Worm (Caenorhabditis elegans) whole organism, L2 larva: ENCODE measurements around the gene fbxa-158.

Experiments
- C34F6.9 ChIP-seq: fragments of 150-350 bp; optimal IDR thresholded peaks from 2 replicates; lab custom pipeline; 2014; ENCODE audit warnings: missing biosample characterization, missing genetic modification characterization
- F13H6.1 ChIP-seq: sonication (generic microtip); optimal IDR thresholded peaks from 2 replicates; lab custom pipeline; 2016; ENCODE audit warnings: missing genetic modification characterization, missing compliant biosample characterization
- R02D3.7 ChIP-seq: fragments of 150-350 bp; optimal IDR thresholded peaks from 2 replicates; lab custom pipeline; 2014; ENCODE audit warnings: missing biosample characterization, missing genetic modification characterization
- Y55F3AM.14 ChIP-seq: fragments of 200-800 bp; sonication (Bioruptor generic); optimal IDR thresholded peaks from 2 replicates; lab custom pipeline; 2018; ENCODE audit warnings: mild to moderate bottlenecking, missing genetic modification characterization, missing compliant biosample characterization
- ZK546.5 ChIP-seq: sonication (generic microtip); optimal IDR thresholded peaks from 2 replicates; lab custom pipeline; 2017; ENCODE audit warnings: missing biosample characterization, missing genetic modification characterization
- aly-2 ChIP-seq: fragments of 150-350 bp; optimal IDR thresholded peaks from 2 replicates; lab custom pipeline; 2014; ENCODE audit warnings: missing biosample characterization, missing genetic modification characterization
- blmp-1 ChIP-seq: sonication (generic microtip); optimal IDR thresholded peaks from 2 replicates; lab custom pipeline; 2017; ENCODE audit warnings: missing genetic modification characterization, mild to moderate bottlenecking, missing compliant biosample characterization, antibody characterized with exemption, moderate library complexity; ENCODE audit not compliant: insufficient read depth
- ceh-16 ChIP-seq: fragments of 150-350 bp; optimal IDR thresholded peaks from 2 replicates; lab custom pipeline; 2014; ENCODE audit warnings: missing biosample characterization, missing genetic modification characterization
- ceh-82 ChIP-seq: fragments of 150-350 bp; optimal IDR thresholded peaks from 2 replicates; lab custom pipeline; 2014; ENCODE audit warnings: missing biosample characterization, missing genetic modification characterization
- crh-2 ChIP-seq: sonication (generic microtip); optimal IDR thresholded peaks from 2 replicates; lab custom pipeline; 2017; ENCODE audit warnings: missing biosample characterization, missing genetic modification characterization
- dmd-4 ChIP-seq: sonication (generic microtip); optimal IDR thresholded peaks from 2 replicates; lab custom pipeline; 2017; ENCODE audit warnings: missing biosample characterization, missing genetic modification characterization
- elt-1 ChIP-seq: fragments of 150-350 bp; optimal IDR thresholded peaks from 2 replicates; lab custom pipeline; 2014; ENCODE audit warnings: missing biosample characterization, missing genetic modification characterization
- elt-3 ChIP-seq: sonication (generic microtip); optimal IDR thresholded peaks from 2 replicates; lab custom pipeline; 2017; ENCODE audit warnings: missing biosample characterization, missing genetic modification characterization
- fos-1 ChIP-seq: fragments of 150-350 bp; optimal IDR thresholded peaks from 2 replicates; lab custom pipeline; 2014; ENCODE audit warnings: missing biosample characterization, missing genetic modification characterization
- gmeb-1 ChIP-seq: fragments of 150-350 bp; optimal IDR thresholded peaks from 2 replicates; lab custom pipeline; 2014; ENCODE audit warnings: missing biosample characterization, missing genetic modification characterization
- lin-11 ChIP-seq: fragments of 150-350 bp; sonication (generic microtip); optimal IDR thresholded peaks from 2 replicates; lab custom pipeline; 2014; ENCODE audit warnings: missing biosample characterization, missing genetic modification characterization, inconsistent platforms, mixed read lengths
- lin-13 ChIP-seq: fragments of 150-350 bp; optimal IDR thresholded peaks from 2 replicates; lab custom pipeline; 2014; ENCODE audit warnings: missing biosample characterization, missing genetic modification reagents, missing genetic modification characterization
- lin-39 ChIP-seq: fragments of 150-350 bp; optimal IDR thresholded peaks from 2 replicates; lab custom pipeline; 2014; ENCODE audit warnings: missing biosample characterization, missing genetic modification reagents, missing genetic modification characterization
- mab-5 ChIP-seq: fragments of 150-350 bp; optimal IDR thresholded peaks from 2 replicates; lab custom pipeline; 2014; ENCODE audit warnings: missing biosample characterization, missing genetic modification characterization
- mbf-1 ChIP-seq: sonication (generic microtip); optimal IDR thresholded peaks from 2 replicates; lab custom pipeline; 2017; ENCODE audit warnings: missing biosample characterization, missing genetic modification characterization
- mdl-1 ChIP-seq, 2 experiments: fragments of 150-350 bp in 1 of 2; sonication (generic microtip) in 1 of 2; optimal IDR thresholded peaks; 2 replicates each; lab custom pipeline; 2017; ENCODE audit warnings: missing biosample characterization in 2 of 2, missing genetic modification characterization in 2 of 2
- nhr-10 ChIP-seq: sonication (generic microtip); optimal IDR thresholded peaks from 2 replicates; lab custom pipeline; 2017; ENCODE audit warnings: missing biosample characterization, missing genetic modification characterization
- nhr-12 ChIP-seq: fragments of 150-350 bp; optimal IDR thresholded peaks from 2 replicates; lab custom pipeline; 2014; ENCODE audit warnings: missing biosample characterization, missing genetic modification characterization
- nhr-21 ChIP-seq: fragments of 150-350 bp; optimal IDR thresholded peaks from 2 replicates; lab custom pipeline; 2014; ENCODE audit warnings: missing biosample characterization, missing genetic modification characterization
- nhr-23 ChIP-seq: fragments of 150-350 bp; optimal IDR thresholded peaks from 2 replicates; lab custom pipeline; 2014; ENCODE audit warnings: missing biosample characterization, missing genetic modification reagents, missing genetic modification characterization
- nhr-25 ChIP-seq: fragments of 150-350 bp; sonication (generic microtip); optimal IDR thresholded peaks from 3 replicates; lab custom pipeline; 2014; ENCODE audit warnings: missing biosample characterization, missing genetic modification characterization
- nhr-77 ChIP-seq: fragments of 150-350 bp; optimal IDR thresholded peaks from 2 replicates; lab custom pipeline; 2014; ENCODE audit warnings: missing biosample characterization, missing genetic modification characterization
- sem-4 ChIP-seq: fragments of 150-350 bp; optimal IDR thresholded peaks from 2 replicates; lab custom pipeline; 2014; ENCODE audit warnings: missing biosample characterization, missing genetic modification reagents, missing genetic modification characterization
- skn-1 ChIP-seq: sonication (generic microtip); optimal IDR thresholded peaks from 2 replicates; lab custom pipeline; 2017; ENCODE audit warnings: missing biosample characterization, missing genetic modification characterization
- sma-3 ChIP-seq: sonication (generic microtip); optimal IDR thresholded peaks from 2 replicates; lab custom pipeline; 2016; ENCODE audit warnings: missing genetic modification reagents, missing genetic modification characterization, missing compliant biosample characterization
- snpc-4 ChIP-seq: fragments of 150-350 bp; optimal IDR thresholded peaks from 2 replicates; lab custom pipeline; 2014; ENCODE audit warnings: missing biosample characterization, missing genetic modification characterization
- unc-39 ChIP-seq: fragments of 150-350 bp; optimal IDR thresholded peaks from 2 replicates; lab custom pipeline; 2014; ENCODE audit warnings: missing biosample characterization, missing genetic modification characterization
- unc-55 ChIP-seq: fragments of 150-350 bp; sonication (generic microtip); optimal IDR thresholded peaks from 3 replicates; lab custom pipeline; 2014; ENCODE audit warnings: missing biosample characterization, missing genetic modification reagents, missing genetic modification characterization
- ztf-1 ChIP-seq: fragments of 200-800 bp; sonication (Bioruptor generic); conservative IDR thresholded peaks from 2 replicates; pipeline ENCODE4 v1.3.6; 2022; ENCODE audit warnings: missing genetic modification characterization, missing compliant biosample characterization
- ztf-11 ChIP-seq: sonication (generic microtip); optimal IDR thresholded peaks from 2 replicates; lab custom pipeline; 2017; ENCODE audit warnings: missing biosample characterization, missing genetic modification characterization

Gene fbxa-158

ce11 chrII:1616382-1616781 is 4.7 kb downstream of the fbxa-158 start, which contains the start of gene fbxa-165:
TSS of gene fbxa-165 (minus strand) at chrII:1616482.
- TF ChIP-seq sma-3, result no peak
- TF ChIP-seq F13H6.1 (tag; lab: Kevin White, UChicago), result no peak
- TF ChIP-seq ztf-11 (tag; lab: Kevin White, UChicago), result no peak
- no peak for TF ChIP-seq gmeb-1 (tag; lab: Kevin White, UChicago)
- no peak for TF ChIP-seq elt-3 (tag; lab: Kevin White, UChicago)

- TF ChIP-seq ZK546.5 (tag; lab: Kevin White, UChicago) (no peak), unc-55 (GFP tag; lab: Kevin White, UChicago) (no peak), ceh-16 (tag; lab: Kevin White, UChicago) (no peak), mab-5 (tag; lab: Kevin White, UChicago) (no peak), lin-39 (tag; lab: Kevin White, UChicago) (no peak), mbf-1 (tag; lab: Kevin White, UChicago) (no peak), lin-11 (tag; lab: Kevin White, UChicago) (no peak), aly-2 (tag; lab: Kevin White, UChicago) (no peak), dmd-4 (tag; lab: Kevin White, UChicago) (no peak)
These were observed 7.1 kb downstream of the fbxa-158 start, which contains the start of gene fbxa-164 for ce11 chrII:1613972-1614371. TSS of gene fbxa-164 (minus strand) at chrII:1614072.

ce11 chrII:1610630-1611029 is 10.4 kb downstream of the fbxa-158 start, which contains the start of gene fbxa-163:
TSS of gene fbxa-163 (minus strand) at chrII:1610730.
- TF ChIP-seq F13H6.1 (tag; lab: Kevin White, UChicago), result no peak
- TF ChIP-seq R02D3.7 (tag; lab: Kevin White, UChicago), result no peak
- no peak for TF ChIP-seq unc-55 (GFP tag; lab: Kevin White, UChicago)
- TF ChIP-seq nhr-23 (tag; lab: Kevin White, UChicago), result no peak
- no peak for TF ChIP-seq mbf-1 (tag; lab: Kevin White, UChicago)
- no peak for TF ChIP-seq lin-13
- TF ChIP-seq unc-39 (tag; lab: Kevin White, UChicago), result no peak
- no peak for TF ChIP-seq sma-3
- no peak for TF ChIP-seq mdl-1 (tag; optimal IDR thresholded peaks at IDR 0.05; lab: Kevin White, UChicago)
- TF ChIP-seq sem-4, result no peak
- no peak for TF ChIP-seq aly-2 (tag; lab: Kevin White, UChicago)

ce11 chrII:1608915-1609314 is 12.2 kb downstream of the fbxa-158 start:
- peak; percentile 3 for TF ChIP-seq crh-2 (tag; lab: Kevin White, UChicago)
- TF ChIP-seq fos-1, result peak; percentile 59
- TF ChIP-seq nhr-23 (tag; lab: Kevin White, UChicago), result no peak
- TF ChIP-seq, all 48 proteins: peak for 2

ce11 chrII:1607575-1607974 is 13.5 kb downstream of the fbxa-158 start:
- TF ChIP-seq crh-2 (tag; lab: Kevin White, UChicago), result no peak
- no peak for TF ChIP-seq ceh-16 (tag; lab: Kevin White, UChicago)
- TF ChIP-seq fos-1, result peak; percentile 71
- no peak for TF ChIP-seq C34F6.9 (tag; lab: Kevin White, UChicago)
- TF ChIP-seq elt-3 (tag; lab: Kevin White, UChicago), result no peak
- no peak for TF ChIP-seq nhr-10 (tag; lab: Kevin White, UChicago)

ce11 chrII:1606079-1606478 is 15.0 kb downstream of the fbxa-158 start, which contains the start of gene bath-33:
TSS of gene bath-33 (minus strand) at chrII:1606179.
- no peak for TF ChIP-seq nhr-21 (tag; lab: Kevin White, UChicago)
- TF ChIP-seq lin-13, result no peak
- TF ChIP-seq elt-1 (tag; lab: Kevin White, UChicago), result no peak
- no peak for TF ChIP-seq elt-3 (tag; lab: Kevin White, UChicago)
- TF ChIP-seq skn-1 (tag; lab: Kevin White, UChicago), result no peak
- TF ChIP-seq nhr-10 (tag; lab: Kevin White, UChicago), result no peak
- TF ChIP-seq snpc-4 (tag; lab: Kevin White, UChicago), result no peak
- no peak for TF ChIP-seq lin-11 (tag; lab: Kevin White, UChicago)
- TF ChIP-seq unc-39 (tag; lab: Kevin White, UChicago), result no peak
- no peak for TF ChIP-seq blmp-1 (tag; lab: Kevin White, UChicago)
- TF ChIP-seq crh-2 (tag; lab: Kevin White, UChicago), result no peak
- TF ChIP-seq ztf-1 (GFP tag; lab: Robert Waterston, UW), result no peak
- TF ChIP-seq C34F6.9 (tag; lab: Kevin White, UChicago), result no peak
- TF ChIP-seq ceh-82, result no peak
- TF ChIP-seq gmeb-1 (tag; lab: Kevin White, UChicago), result no peak
- no peak for TF ChIP-seq nhr-25 (tag; lab: Kevin White, UChicago)
- TF ChIP-seq nhr-12 (tag; lab: Kevin White, UChicago), result no peak
- no peak for TF ChIP-seq sem-4
- TF ChIP-seq Y55F3AM.14 (GFP tag; lab: Kevin White, UChicago), result no peak
- no peak for TF ChIP-seq nhr-77 (tag; lab: Kevin White, UChicago)
